Worm (Caenorhabditis elegans) whole organism, L4/young adult: ENCODE measurements around the gene sna-3.

Experiments
- W03F9.2 ChIP-seq: fragments of 150-350 bp; optimal IDR thresholded peaks from 2 replicates; lab custom pipeline; 2014; ENCODE audit warnings: missing biosample characterization, missing genetic modification characterization
- dao-5 ChIP-seq: sonication (generic microtip); optimal IDR thresholded peaks from 2 replicates; lab custom pipeline; 2016; ENCODE audit warnings: missing genotype, missing genetic modification characterization, moderate library complexity, missing compliant biosample characterization
- him-1 ChIP-seq: sonication (generic microtip); optimal IDR thresholded peaks from 2 replicates; lab custom pipeline; 2016; ENCODE audit warnings: missing genotype, missing genetic modification reagents, missing genetic modification characterization, missing compliant biosample characterization

The sna-3 gene

DNA sequence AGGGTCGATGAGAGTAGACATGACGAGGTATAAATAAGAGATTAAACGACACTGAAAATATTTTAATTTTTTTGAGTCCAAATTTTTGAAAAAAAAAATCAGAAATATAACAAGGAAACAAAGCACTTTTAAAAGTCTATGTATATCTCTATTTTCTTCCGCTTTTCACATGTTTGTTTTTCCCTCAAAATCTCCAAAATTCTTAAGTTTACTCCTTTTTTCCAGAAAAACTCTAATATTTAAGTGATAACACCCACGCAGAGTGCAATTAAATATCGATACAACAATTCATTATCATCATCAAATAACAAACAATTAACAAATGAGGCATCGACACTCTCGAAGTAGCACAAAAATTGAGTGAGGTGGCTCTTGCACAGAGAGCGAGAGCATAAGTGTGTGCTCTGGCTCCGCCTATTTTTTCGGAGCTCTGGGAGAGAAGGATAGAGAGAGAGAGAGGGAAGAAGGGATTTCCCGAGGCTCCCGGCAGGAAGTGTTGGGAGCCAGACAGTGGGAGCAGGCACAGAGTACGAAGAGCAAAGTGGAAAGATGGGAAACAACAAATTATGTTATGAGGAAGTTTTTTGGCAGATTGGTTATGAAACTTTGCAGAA is 48.2 kb downstream of the sna-3 start, which contains the start of gene anmt-2:
TSS of gene anmt-2 (minus strand) at position 51 of the 614 bp plus-strand sequence.
- TF ChIP-seq him-1 (tag; lab: Kevin White, UChicago), result no peak
- no peak for TF ChIP-seq W03F9.2 (tag; lab: Kevin White, UChicago)
- TF ChIP-seq dao-5 (tag; lab: Kevin White, UChicago), result no peak

ce11 chrIII:6155787-6156186 is 50.2 kb downstream of the sna-3 start:
- TF ChIP-seq him-1 (tag; lab: Kevin White, UChicago) (no peak), W03F9.2 (tag; lab: Kevin White, UChicago) (no peak), dao-5 (tag; lab: Kevin White, UChicago) (no peak)

- TF ChIP-seq dao-5 (tag; lab: Kevin White, UChicago) (no peak), him-1 (tag; lab: Kevin White, UChicago) (no peak)
Observed at ce11 chrIII:6154586-6154985, 51.4 kb downstream of the sna-3 start.
